Worm (Caenorhabditis elegans) whole organism, young adult: ENCODE results near the gene F44E5.5.
A peak's percentile ranks its signal among the peaks of the same experiment; 100 is the strongest.

Experiments used
- B0019.2 ChIP-seq: fragments of 200-800 bp; sonication (Bioruptor generic); conservative IDR thresholded peaks from 2 replicates; pipeline ENCODE4 v1.3.6; 2022; ENCODE audit warnings: missing genetic modification reagents, missing genetic modification characterization, missing compliant biosample characterization
- B0035.1 ChIP-seq: sonication (generic microtip); optimal IDR thresholded peaks from 2 replicates; lab custom pipeline; 2016; ENCODE audit warnings: missing genetic modification characterization, mild to moderate bottlenecking, missing compliant biosample characterization, missing genotype, missing genetic modification reagents
- B0336.3 ChIP-seq: fragments of 200-800 bp; sonication (Bioruptor generic); IDR thresholded peaks from 2 replicates; pipeline ENCODE4 v1.3.6; 2022; ENCODE audit warnings: missing genetic modification characterization, missing compliant biosample characterization
- C06A6.2 ChIP-seq: fragments of 200-800 bp; sonication (Bioruptor generic); conservative IDR thresholded peaks from 2 replicates; pipeline ENCODE4 v1.3.6; 2022; ENCODE audit warnings: missing genetic modification characterization, missing compliant biosample characterization
- D2030.7 ChIP-seq: fragments of 200-800 bp; sonication (Bioruptor generic); IDR thresholded peaks from 2 replicates; pipeline ENCODE4 v1.3.6; 2022; ENCODE audit warnings: missing genetic modification reagents, missing genetic modification characterization, missing compliant biosample characterization
- Y67H2A.10 ChIP-seq: fragments of 200-800 bp; sonication (Bioruptor generic); conservative IDR thresholded peaks from 2 replicates; pipeline ENCODE4 v1.3.6; 2022; ENCODE audit warnings: missing genetic modification reagents, missing genetic modification characterization, missing compliant biosample characterization
- ama-1 ChIP-seq, 3 experiments: fragments of 150-350 bp in 1 of 3; sonication (generic microtip) in 2 of 3; optimal IDR thresholded peaks; 2 replicates each; lab custom pipeline; 2014 to 2018; ENCODE audit warnings: missing biosample characterization in 2 of 3, missing genetic modification characterization in 2 of 3, missing genetic modification reagents in 2 of 3
- aptf-2 ChIP-seq: fragments of 200-800 bp; sonication (Bioruptor generic); conservative IDR thresholded peaks from 2 replicates; pipeline ENCODE4 v1.3.6; 2022; ENCODE audit warnings: missing genetic modification reagents, missing genetic modification characterization, missing compliant biosample characterization
- attf-5 ChIP-seq: fragments of 200-800 bp; sonication (Bioruptor generic); optimal IDR thresholded peaks from 2 replicates; lab custom pipeline; 2018; ENCODE audit warnings: mild to moderate bottlenecking, missing genetic modification characterization, missing compliant biosample characterization
- bed-1 ChIP-seq: fragments of 200-800 bp; sonication (Bioruptor generic); IDR thresholded peaks from 2 replicates; pipeline ENCODE4 v1.3.6; 2022; ENCODE audit warnings: missing genetic modification reagents, missing genetic modification characterization, missing compliant biosample characterization
- bed-2 ChIP-seq: fragments of 200-800 bp; sonication (Bioruptor generic); IDR thresholded peaks from 2 replicates; pipeline ENCODE4 v1.3.6; 2022; ENCODE audit warnings: missing genetic modification reagents, missing genetic modification characterization, missing compliant biosample characterization
- ccch-3 ChIP-seq: fragments of 200-800 bp; sonication (Bioruptor generic); optimal IDR thresholded peaks from 2 replicates; lab custom pipeline; 2018; ENCODE audit warnings: mild to moderate bottlenecking, missing genetic modification characterization, missing compliant biosample characterization
- ceh-40 ChIP-seq: fragments of 200-800 bp; sonication (Bioruptor generic); IDR thresholded peaks from 2 replicates; pipeline ENCODE4 v1.3.6; 2022; ENCODE audit warnings: missing genetic modification characterization, missing compliant biosample characterization
- ceh-79 ChIP-seq: sonication (generic microtip); optimal IDR thresholded peaks from 2 replicates; lab custom pipeline; 2017; ENCODE audit warnings: mild to moderate bottlenecking, missing genetic modification characterization, missing compliant biosample characterization
- chd-7 ChIP-seq: sonication (generic microtip); optimal IDR thresholded peaks from 2 replicates; lab custom pipeline; 2016; ENCODE audit warnings: mild to moderate bottlenecking, missing genetic modification characterization, moderate library complexity, missing compliant biosample characterization
- efl-1 ChIP-seq: fragments of 150-350 bp; optimal IDR thresholded peaks from 2 replicates; lab custom pipeline; 2014; ENCODE audit warnings: missing biosample characterization, missing genetic modification reagents, missing genetic modification characterization
- egl-44 ChIP-seq: fragments of 200-800 bp; sonication (Bioruptor generic); IDR thresholded peaks from 2 replicates; pipeline ENCODE4 v1.3.6; 2022; ENCODE audit warnings: missing genetic modification reagents, missing genetic modification characterization, missing compliant biosample characterization
- egrh-3 ChIP-seq: fragments of 200-800 bp; sonication (Bioruptor generic); IDR thresholded peaks from 2 replicates; pipeline ENCODE4 v1.3.6; 2022; ENCODE audit warnings: missing genetic modification reagents, missing genetic modification characterization, missing compliant biosample characterization
- fkh-3 ChIP-seq: sonication (generic microtip); optimal IDR thresholded peaks from 2 replicates; lab custom pipeline; 2016; ENCODE audit warnings: mild to moderate bottlenecking, missing genetic modification characterization, missing compliant biosample characterization
- him-1 ChIP-seq: sonication (generic microtip); optimal IDR thresholded peaks from 2 replicates; lab custom pipeline; 2016; ENCODE audit warnings: missing genotype, missing genetic modification reagents, missing genetic modification characterization, missing compliant biosample characterization
- hlh-26 ChIP-seq: fragments of 200-800 bp; sonication (Bioruptor generic); conservative IDR thresholded peaks from 2 replicates; pipeline ENCODE4 v1.3.6; 2022; ENCODE audit warnings: missing genetic modification reagents, missing genetic modification characterization, missing compliant biosample characterization
- let-526 ChIP-seq: fragments of 200-800 bp; sonication (Bioruptor generic); IDR thresholded peaks from 2 replicates; pipeline ENCODE4 v1.3.6; 2022; ENCODE audit warnings: missing genetic modification reagents, missing genetic modification characterization, missing compliant biosample characterization
- lir-1 ChIP-seq: fragments of 200-800 bp; sonication (Bioruptor generic); conservative IDR thresholded peaks from 2 replicates; pipeline ENCODE4 v1.3.6; 2022; ENCODE audit warnings: missing genetic modification reagents, missing genetic modification characterization, missing compliant biosample characterization
- lsl-1 ChIP-seq: fragments of 200-800 bp; sonication (Bioruptor generic); optimal IDR thresholded peaks from 2 replicates; lab custom pipeline; 2018; ENCODE audit warnings: mild to moderate bottlenecking, missing genetic modification characterization, moderate library complexity, missing compliant biosample characterization
- lsy-27 ChIP-seq: sonication (generic microtip); optimal IDR thresholded peaks from 2 replicates; lab custom pipeline; 2017; ENCODE audit warnings: missing genetic modification characterization, mild to moderate bottlenecking, missing compliant biosample characterization, antibody characterized with exemption, missing genotype, borderline replicate concordance; ENCODE audit not compliant: insufficient read depth
- madf-3 ChIP-seq: fragments of 200-800 bp; sonication (Bioruptor generic); IDR thresholded peaks from 2 replicates; pipeline ENCODE4 v1.3.6; 2022; ENCODE audit warnings: missing genetic modification reagents, missing genetic modification characterization, missing compliant biosample characterization
- madf-6 ChIP-seq: fragments of 200-800 bp; sonication (Bioruptor generic); IDR thresholded peaks from 2 replicates; pipeline ENCODE4 v1.3.6; 2022; ENCODE audit warnings: missing genetic modification reagents, missing genetic modification characterization, missing compliant biosample characterization
- nfya-2 ChIP-seq: fragments of 200-800 bp; sonication (Bioruptor generic); IDR thresholded peaks from 2 replicates; pipeline ENCODE4 v1.3.6; 2022; ENCODE audit warnings: missing genetic modification reagents, missing genetic modification characterization, missing compliant biosample characterization
- nfyb-1 ChIP-seq: fragments of 200-800 bp; sonication (Bioruptor generic); IDR thresholded peaks from 2 replicates; pipeline ENCODE4 v1.3.6; 2022; ENCODE audit warnings: missing genetic modification reagents, missing genetic modification characterization, missing compliant biosample characterization
- nhr-27 ChIP-seq: fragments of 200-800 bp; sonication (Bioruptor generic); optimal IDR thresholded peaks from 2 replicates; lab custom pipeline; 2018; ENCODE audit warnings: mild to moderate bottlenecking, missing genetic modification characterization, moderate library complexity, missing compliant biosample characterization
- rec-8 ChIP-seq, 2 experiments: sonication (generic microtip); optimal IDR thresholded peaks; 2 replicates each; lab custom pipeline; 2016; ENCODE audit warnings: mild to moderate bottlenecking in 2 of 2, missing genetic modification characterization in 2 of 2, missing genetic modification reagents in 2 of 2, missing genotype in 2 of 2, missing biosample characterization in 1 of 2, missing compliant biosample characterization in 1 of 2, moderate library complexity in 1 of 2
- snpc-1.1 ChIP-seq: sonication (generic microtip); optimal IDR thresholded peaks from 2 replicates; lab custom pipeline; 2017; ENCODE audit warnings: missing genetic modification characterization, mild to moderate bottlenecking, missing compliant biosample characterization, antibody characterized with exemption, moderate library complexity, missing genotype, missing genetic modification reagents; ENCODE audit not compliant: insufficient read depth
- snpc-1.3 ChIP-seq: sonication (generic microtip); optimal IDR thresholded peaks from 2 replicates; lab custom pipeline; 2017; ENCODE audit warnings: missing genetic modification characterization, mild to moderate bottlenecking, missing compliant biosample characterization, antibody characterized with exemption, moderate library complexity, missing genotype, missing genetic modification reagents; ENCODE audit not compliant: insufficient read depth
- snpc-4 ChIP-seq, 5 experiments: fragments of 150-350 bp in 1 of 5; sonication (generic microtip) in 4 of 5; optimal IDR thresholded peaks; 2 replicates each; lab custom pipeline; 2014 to 2018; ENCODE audit warnings: missing genetic modification characterization in 5 of 5, missing biosample characterization in 3 of 5, antibody characterized with exemption in 2 of 5, mild to moderate bottlenecking in 2 of 5, missing compliant biosample characterization in 2 of 5, missing genotype in 2 of 5, moderate library complexity in 2 of 5, missing genetic modification reagents in 1 of 5
- tbp1 ChIP-seq: fragments of 200-800 bp; sonication (Bioruptor generic); optimal IDR thresholded peaks from 2 replicates; lab custom pipeline; 2018; ENCODE audit warnings: mild to moderate bottlenecking, missing genetic modification characterization, missing compliant biosample characterization
- unc-130 ChIP-seq: sonication (generic microtip); optimal IDR thresholded peaks from 2 replicates; lab custom pipeline; 2016; ENCODE audit warnings: missing genetic modification reagents, missing genetic modification characterization, missing compliant biosample characterization
- unc-62 ChIP-seq: fragments of 150-350 bp; optimal IDR thresholded peaks from 2 replicates; lab custom pipeline; 2014; ENCODE audit warnings: missing biosample characterization, missing genetic modification reagents, missing genetic modification characterization
- zfh-2 ChIP-seq: fragments of 200-800 bp; sonication (Bioruptor generic); conservative IDR thresholded peaks from 2 replicates; pipeline ENCODE4 v1.3.6; 2022; ENCODE audit warnings: missing genetic modification reagents, missing genetic modification characterization, missing compliant biosample characterization
- ztf-28 ChIP-seq: fragments of 200-800 bp; sonication (Bioruptor generic); IDR thresholded peaks from 2 replicates; pipeline ENCODE4 v1.3.6; 2022; ENCODE audit warnings: missing genetic modification reagents, missing genetic modification characterization, missing compliant biosample characterization
- ztf-3 ChIP-seq: fragments of 200-800 bp; sonication (Bioruptor generic); optimal IDR thresholded peaks from 2 replicates; lab custom pipeline; 2018; ENCODE audit warnings: mild to moderate bottlenecking, missing genetic modification characterization, missing compliant biosample characterization

F44E5.5 gene

ce11 chrII:11761806-11762512, 2.5 kb downstream of the F44E5.5 start (continued):
- no peak for TF ChIP-seq tbp1 (GFP tag; lab: Kevin White, UChicago)

ce11 chrII:11765506-11766152, 6.2 kb downstream of the F44E5.5 start:
- TF ChIP-seq zfh-2 (GFP tag; lab: Robert Waterston, UW) (peak; percentile 88), egrh-3 (GFP tag; lab: Robert Waterston, UW) (peak; percentile 99), ceh-40 (no peak)

ce11 chrII:11766472-11766871, 7.0 kb downstream of the F44E5.5 start, which contains the start of gene F44E5.2:
F44E5.2 (plus strand) TSS chrII:11766772.
- no peak for TF ChIP-seq attf-5 (GFP tag; lab: Kevin White, UChicago)
- no peak for TF ChIP-seq efl-1 (GFP tag; lab: Kevin White, UChicago)
- TF ChIP-seq lir-1: no peak
- no peak for TF ChIP-seq fkh-3
- TF ChIP-seq Y67H2A.10 (GFP tag; lab: Robert Waterston, UW): no peak
- no peak for TF ChIP-seq ztf-28 (GFP tag; lab: Robert Waterston, UW)
- TF ChIP-seq C06A6.2 (GFP tag; lab: Robert Waterston, UW): no peak
- no peak for TF ChIP-seq ceh-40
- TF ChIP-seq unc-62: no peak
- TF ChIP-seq lsy-27 (tag; lab: Kevin White, UChicago): no peak
- no peak for TF ChIP-seq ccch-3 (GFP tag; lab: Kevin White, UChicago)

ce11 chrII:11772364-11772763, 12.9 kb downstream of the F44E5.5 start, which contains the start of gene F44E5.15:
F44E5.15 (plus strand) TSS chrII:11772664.
- TF ChIP-seq nhr-27 (no peak), aptf-2 (no peak), B0336.3 (GFP tag; lab: Robert Waterston, UW) (no peak), bed-2 (GFP tag; lab: Robert Waterston, UW) (no peak), rec-8 (tag; optimal IDR thresholded peaks at IDR 0.05; lab: Kevin White, UChicago) (no peak), ztf-3 (no peak), B0019.2 (GFP tag; lab: Robert Waterston, UW) (no peak), egl-44 (no peak), ama-1 (optimal IDR thresholded peaks at IDR 0.05; lab: Kevin White, UChicago) (no peak), ama-1 (GFP tag; optimal IDR thresholded peaks at IDR 0.05; lab: Kevin White, UChicago) (no peak), C06A6.2 (GFP tag; lab: Robert Waterston, UW) (no peak), hlh-26 (GFP tag; lab: Robert Waterston, UW) (no peak), D2030.7 (GFP tag; lab: Robert Waterston, UW) (no peak), snpc-4 (GFP tag; optimal IDR thresholded peaks at IDR 0.05; lab: Kevin White, UChicago) (no peak), snpc-4 (tag; optimal IDR thresholded peaks at IDR 0.05; lab: Kevin White, UChicago) (no peak), nfya-2 (no peak), madf-3 (GFP tag; lab: Robert Waterston, UW) (no peak), him-1 (tag; lab: Kevin White, UChicago) (no peak)

ce11 chrII:11774218-11774617, 14.8 kb downstream of the F44E5.5 start, which contains the start of gene F44E5.1:
F44E5.1 (minus strand) TSS chrII:11774559.
- TF ChIP-seq lsl-1 (GFP tag; lab: Kevin White, UChicago) (peak; percentile 16), snpc-1.1 (tag; lab: Kevin White, UChicago) (no peak), B0035.1 (tag; lab: Kevin White, UChicago) (no peak), unc-130 (no peak), bed-1 (no peak), chd-7 (peak; percentile 68), madf-6 (peak; percentile 42), nfyb-1 (GFP tag; lab: Robert Waterston, UW) (peak; percentile 69), rec-8 (tag; optimal IDR thresholded peaks at IDR 0.05; lab: Kevin White, UChicago) (no peak), ceh-79 (peak; percentile 4), snpc-1.3 (tag; lab: Kevin White, UChicago) (no peak), let-526 (no peak)
